Fruit fly (Drosophila melanogaster): ENCODE measurements around the gene rdx.

The rdx gene

DNA sequence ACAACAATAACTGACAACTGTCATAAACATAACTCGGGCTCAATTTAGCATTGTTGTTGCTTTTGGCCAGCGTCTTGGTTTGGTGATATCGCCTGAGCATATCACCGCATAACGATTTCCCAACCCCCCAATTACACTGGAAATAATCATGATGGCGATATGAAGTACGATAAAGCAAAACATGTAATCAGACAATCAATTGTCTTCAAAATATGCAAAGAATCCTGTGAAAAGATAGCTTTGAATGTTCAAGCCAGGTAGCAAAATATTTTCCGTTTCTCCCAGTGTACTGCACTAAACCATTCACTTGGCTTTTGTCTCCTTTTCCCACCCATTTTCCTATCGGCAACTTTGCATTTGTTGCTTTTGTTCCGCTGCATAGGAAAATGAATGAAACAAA is 32.3 kb downstream of the rdx start (continued):
- TF ChIP-seq sug (tag; optimal IDR thresholded peaks at IDR 0.05): no peak
- 0 out of 2 replicates have a peak, but pooled peaks have one; percentile 7 for TF ChIP-seq E2f2 (GFP tag; IDR thresholded peaks at IDR 0.05)
- TF ChIP-seq Mes4 (GFP tag; optimal IDR thresholded peaks at IDR 0.05): no peak
- peak; percentile 7 for TF ChIP-seq Dek (tag; optimal IDR thresholded peaks at IDR 0.05)
- peak; percentile 76 for TF ChIP-seq CG4820 (GFP tag; optimal IDR thresholded peaks at IDR 0.05)
- TF ChIP-seq mld (GFP tag; IDR thresholded peaks at IDR 0.05; ENCODE audit: partially characterized antibody): no peak
- no peak for TF ChIP-seq CG8944 (GFP tag; optimal IDR thresholded peaks at IDR 0.05)
- peak; percentile 4 for TF ChIP-seq grau (tag; optimal IDR thresholded peaks at IDR 0.05)
- no peak for TF ChIP-seq pita (GFP tag; optimal IDR thresholded peaks at IDR 0.05)
- peak; percentile 90 for TF ChIP-seq dmrt99B (tag; optimal IDR thresholded peaks at IDR 0.05)
- peak; percentile 70 for TF ChIP-seq Med (GFP tag)
- no peak for TF ChIP-seq Hand (GFP tag; optimal IDR thresholded peaks at IDR 0.05)
- TF ChIP-seq CG18764 (GFP tag; optimal IDR thresholded peaks at IDR 0.05): peak; percentile 72
- TF ChIP-seq Doc3 (GFP tag; IDR thresholded peaks at IDR 0.05; ENCODE audit: partially characterized antibody): no peak
- TF ChIP-seq ro (GFP tag; IDR thresholded peaks at IDR 0.05): no peak
- peak; percentile 79 for TF ChIP-seq CG1024 (GFP tag; IDR thresholded peaks at IDR 0.05)
- no peak for TF ChIP-seq ac (GFP tag; optimal IDR thresholded peaks at IDR 0.05)
- TF ChIP-seq CG15479 (GFP tag; optimal IDR thresholded peaks at IDR 0.05): no peak
- TF ChIP-seq sqz (GFP tag; optimal IDR thresholded peaks at IDR 0.05): peak; percentile 34
- TF ChIP-seq CTCF (GFP tag; optimal IDR thresholded peaks at IDR 0.05): peak; percentile 28
- no peak for TF ChIP-seq Stat92E (GFP tag; optimal IDR thresholded peaks at IDR 0.05)
- peak; percentile 73 for TF ChIP-seq nerfin-1 (tag; optimal IDR thresholded peaks at IDR 0.05)
- no peak for TF ChIP-seq Hmr (GFP tag; optimal IDR thresholded peaks at IDR 0.05)
- peak; percentile 35 for TF ChIP-seq wek (GFP tag; optimal IDR thresholded peaks at IDR 0.05)
- peak; percentile 58 for TF ChIP-seq unpg (GFP tag; optimal IDR thresholded peaks at IDR 0.05)
- TF ChIP-seq Dref (GFP tag; IDR thresholded peaks at IDR 0.05): no peak
- no peak for TF ChIP-seq zf30C (GFP tag; optimal IDR thresholded peaks at IDR 0.05)
- TF ChIP-seq CG18619 (GFP tag; optimal IDR thresholded peaks at IDR 0.05): no peak
- no peak for TF ChIP-seq crp (GFP tag; optimal IDR thresholded peaks at IDR 0.05)
- no peak for TF ChIP-seq CG2889 (GFP tag; IDR thresholded peaks at IDR 0.05)
- TF ChIP-seq Dbx (GFP tag; IDR thresholded peaks at IDR 0.05): no peak
- TF ChIP-seq HmgZ (tag; optimal IDR thresholded peaks at IDR 0.05): no peak
- no peak for TF ChIP-seq CG12659 (GFP tag; optimal IDR thresholded peaks at IDR 0.05)
- TF ChIP-seq Ets65A (GFP tag): peak; percentile 81
- no peak for TF ChIP-seq gt (GFP tag; IDR thresholded peaks at IDR 0.05)
- TF ChIP-seq danr (GFP tag; IDR thresholded peaks at IDR 0.05): no peak
- TF ChIP-seq Fer2 (tag; optimal IDR thresholded peaks at IDR 0.05): no peak
- no peak for TF ChIP-seq CG4328 (GFP tag; optimal IDR thresholded peaks at IDR 0.05)
- no peak for TF ChIP-seq CG1832 (GFP tag; optimal IDR thresholded peaks at IDR 0.05)
- TF ChIP-seq eyg (GFP tag; optimal IDR thresholded peaks at IDR 0.05): no peak
- no peak for TF ChIP-seq CG6683 (GFP tag; optimal IDR thresholded peaks at IDR 0.05)
- TF ChIP-seq CG15696 (tag; optimal IDR thresholded peaks at IDR 0.05): peak; percentile 23
- TF ChIP-seq ab (GFP tag; optimal IDR thresholded peaks at IDR 0.05): no peak
- no peak for TF ChIP-seq BEAF-32 (GFP tag; optimal IDR thresholded peaks at IDR 0.05)
- TF ChIP-seq CG14965 (GFP tag; optimal IDR thresholded peaks at IDR 0.05; ENCODE audit: borderline replicate concordance): peak; percentile 43
- no peak for TF ChIP-seq Scr (GFP tag; IDR thresholded peaks at IDR 0.05; ENCODE audit: partially characterized antibody)
- TF ChIP-seq sd (tag; optimal IDR thresholded peaks at IDR 0.05): no peak
- no peak for TF ChIP-seq Taf1 (GFP tag; IDR thresholded peaks at IDR 0.05)
- no peak for TF ChIP-seq CG6854 (GFP tag; optimal IDR thresholded peaks at IDR 0.05)
- no peak for TF ChIP-seq fd102C (GFP tag; optimal IDR thresholded peaks at IDR 0.05)
- no peak for TF ChIP-seq hb (GFP tag; IDR thresholded peaks at IDR 0.05; ENCODE audit: partially characterized antibody)

Measured in whole organism, embryonic.